Fruit fly (Drosophila melanogaster) whole organism, prepupa: ENCODE measurements around the gene CG10366.

ENCODE experiments used
- Blimp-1 ChIP-seq: fragments of 200-800 bp; sonication (Bioruptor generic); optimal IDR thresholded peaks from 3 replicates; lab custom pipeline; 2017; ENCODE audit warnings: missing biosample characterization, missing genetic modification characterization, mild to moderate bottlenecking, moderate library complexity, missing genetic modification reagents
- CG10669 ChIP-seq: fragments of 200-800 bp; sonication (Bioruptor generic); optimal IDR thresholded peaks from 3 replicates; lab custom pipeline; 2018; ENCODE audit warnings: missing biosample characterization, mild to moderate bottlenecking, missing genetic modification characterization, moderate library complexity
- CG11294 ChIP-seq: fragments of 200-800 bp; sonication (Bioruptor generic); IDR thresholded peaks from 2 replicates; pipeline ENCODE4 v1.3.6; 2022; ENCODE audit warnings: missing biosample characterization, missing genetic modification characterization
- CG11762 ChIP-seq: fragments of 200-800 bp; sonication (Bioruptor generic); optimal IDR thresholded peaks from 3 replicates; lab custom pipeline; 2016; ENCODE audit warnings: missing biosample characterization, missing genetic modification characterization; ENCODE audit not compliant: insufficient read depth
- CG11902 ChIP-seq: fragments of 200-800 bp; sonication (Bioruptor generic); optimal IDR thresholded peaks from 3 replicates; lab custom pipeline; 2016; ENCODE audit warnings: missing biosample characterization, missing genetic modification characterization
- CG15336 ChIP-seq: fragments of 200-800 bp; sonication (Bioruptor generic); IDR thresholded peaks from 2 replicates; pipeline ENCODE4 v1.3.6; 2022; ENCODE audit warnings: missing biosample characterization, missing genetic modification characterization
- CG1621 ChIP-seq: fragments of 200-800 bp; sonication (Bioruptor generic); optimal IDR thresholded peaks from 3 replicates; lab custom pipeline; 2018; ENCODE audit warnings: missing biosample characterization, mild to moderate bottlenecking, missing genetic modification characterization
- CG16779 ChIP-seq: fragments of 200-800 bp; sonication (Bioruptor generic); optimal IDR thresholded peaks from 3 replicates; lab custom pipeline; 2017; ENCODE audit warnings: missing biosample characterization, mild to moderate bottlenecking, missing genetic modification characterization
- CG3032 ChIP-seq: fragments of 200-800 bp; optimal IDR thresholded peaks from 2 replicates; lab custom pipeline; 2019; ENCODE audit warnings: missing biosample characterization, mild to moderate bottlenecking, missing genetic modification characterization, moderate library complexity
- CG31627 ChIP-seq: fragments of 200-800 bp; sonication (Bioruptor generic); optimal IDR thresholded peaks from 3 replicates; lab custom pipeline; 2016; ENCODE audit warnings: missing biosample characterization, missing genetic modification characterization
- CG34406 ChIP-seq: fragments of 200-800 bp; sonication (Bioruptor generic); optimal IDR thresholded peaks from 3 replicates; lab custom pipeline; 2016; ENCODE audit warnings: missing biosample characterization, missing genetic modification characterization
- CG3919 ChIP-seq: fragments of 200-800 bp; sonication (Bioruptor generic); optimal IDR thresholded peaks from 3 replicates; lab custom pipeline; 2016; ENCODE audit warnings: missing biosample characterization, missing genetic modification characterization
- CG6163 ChIP-seq: fragments of 200-800 bp; sonication (Bioruptor generic); IDR thresholded peaks from 3 replicates; pipeline ENCODE4 v1.3.6; 2022; ENCODE audit warnings: missing biosample characterization, missing genetic modification characterization
- CG6276 ChIP-seq: fragments of 200-800 bp; sonication (Bioruptor generic); optimal IDR thresholded peaks from 2 replicates; lab custom pipeline; 2017; ENCODE audit warnings: missing biosample characterization, mild to moderate bottlenecking, missing genetic modification characterization
- CG6792 ChIP-seq: fragments of 200-800 bp; sonication (Bioruptor generic); optimal IDR thresholded peaks from 3 replicates; lab custom pipeline; 2016; ENCODE audit warnings: missing biosample characterization, missing genetic modification characterization
- CG6854 ChIP-seq: fragments of 200-800 bp; sonication (Bioruptor generic); optimal IDR thresholded peaks from 2 replicates; lab custom pipeline; 2017; ENCODE audit warnings: missing biosample characterization, mild to moderate bottlenecking, missing genetic modification characterization
- CG7368 ChIP-seq: fragments of 200-800 bp; sonication (Bioruptor generic); optimal IDR thresholded peaks from 3 replicates; lab custom pipeline; 2016; ENCODE audit warnings: missing biosample characterization, missing genetic modification characterization
- CG8632 ChIP-seq: fragments of 200-800 bp; sonication (Bioruptor generic); optimal IDR thresholded peaks from 3 replicates; lab custom pipeline; 2016; ENCODE audit warnings: missing biosample characterization, missing genetic modification characterization
- CG9139 ChIP-seq: fragments of 200-800 bp; sonication (Bioruptor generic); optimal IDR thresholded peaks from 3 replicates; lab custom pipeline; 2017; ENCODE audit warnings: missing biosample characterization, mild to moderate bottlenecking, missing genetic modification characterization
- Eip78C ChIP-seq: fragments of 200-800 bp; sonication (Bioruptor generic); peaks from one replicate; lab custom pipeline; 2016; ENCODE audit warnings: missing biosample characterization, missing genetic modification characterization
- Eip93F ChIP-seq: fragments of 200-800 bp; sonication (Bioruptor generic); optimal IDR thresholded peaks from 2 replicates; lab custom pipeline; 2016; ENCODE audit warnings: missing biosample characterization, mild to moderate bottlenecking, missing genetic modification characterization
- Ets21C ChIP-seq: fragments of 200-800 bp; sonication (Bioruptor generic); optimal IDR thresholded peaks from 3 replicates; lab custom pipeline; 2016; ENCODE audit warnings: missing biosample characterization, missing genetic modification characterization
- Ets96B ChIP-seq: fragments of 200-800 bp; optimal IDR thresholded peaks from 2 replicates; lab custom pipeline; 2019; ENCODE audit warnings: missing biosample characterization, mild to moderate bottlenecking, missing genetic modification characterization, moderate library complexity
- Hr38 ChIP-seq: sonication (Bioruptor generic); optimal IDR thresholded peaks from 2 replicates; lab custom pipeline; 2016; ENCODE audit warnings: missing biosample characterization, missing genetic modification characterization
- Hr4 ChIP-seq: fragments of 200-800 bp; sonication (Bioruptor generic); optimal IDR thresholded peaks from 3 replicates; lab custom pipeline; 2016; ENCODE audit warnings: missing biosample characterization, missing genetic modification characterization
- Lpt ChIP-seq: fragments of 200-800 bp; sonication (Bioruptor generic); optimal IDR thresholded peaks from 3 replicates; lab custom pipeline; 2016; ENCODE audit warnings: missing biosample characterization, missing genetic modification characterization
- Met ChIP-seq: fragments of 200-800 bp; sonication (Bioruptor generic); optimal IDR thresholded peaks from 3 replicates; lab custom pipeline; 2016; ENCODE audit warnings: missing biosample characterization, missing genetic modification characterization
- Sox102F ChIP-seq: fragments of 200-800 bp; sonication (Bioruptor generic); optimal IDR thresholded peaks from 2 replicates; lab custom pipeline; 2016; ENCODE audit warnings: missing biosample characterization, mild to moderate bottlenecking, missing genetic modification characterization
- Sox14 ChIP-seq: fragments of 200-800 bp; sonication (Bioruptor generic); optimal IDR thresholded peaks from 3 replicates; lab custom pipeline; 2016; ENCODE audit warnings: missing biosample characterization, missing genetic modification characterization
- Sox15 ChIP-seq: fragments of 200-800 bp; sonication (Bioruptor generic); optimal IDR thresholded peaks from 3 replicates; lab custom pipeline; 2016; ENCODE audit warnings: missing biosample characterization, missing genetic modification characterization
- achi ChIP-seq: fragments of 200-800 bp; sonication (Bioruptor generic); optimal IDR thresholded peaks from 3 replicates; lab custom pipeline; 2016; ENCODE audit warnings: missing biosample characterization, missing genetic modification characterization
- cyc ChIP-seq: fragments of 200-800 bp; sonication (Bioruptor generic); optimal IDR thresholded peaks from 3 replicates; lab custom pipeline; 2016; ENCODE audit warnings: missing biosample characterization, missing genetic modification characterization
- dac ChIP-seq: fragments of 200-800 bp; sonication (Bioruptor generic); optimal IDR thresholded peaks from 2 replicates; lab custom pipeline; 2017; ENCODE audit warnings: missing biosample characterization, mild to moderate bottlenecking, missing genetic modification characterization
- dsx ChIP-seq: fragments of 200-800 bp; optimal IDR thresholded peaks from 3 replicates; lab custom pipeline; 2019; ENCODE audit warnings: missing biosample characterization, mild to moderate bottlenecking, missing genetic modification characterization, moderate library complexity; ENCODE audit not compliant: poor library complexity, severe bottlenecking
- eg ChIP-seq: fragments of 200-800 bp; sonication (Bioruptor generic); IDR thresholded peaks from 3 replicates; pipeline ENCODE4 v1.3.6; 2022; ENCODE audit warnings: missing biosample characterization, missing genetic modification characterization
- esn ChIP-seq: fragments of 200-800 bp; sonication (Bioruptor generic); optimal IDR thresholded peaks from 2 replicates; lab custom pipeline; 2016; ENCODE audit warnings: missing biosample characterization, mild to moderate bottlenecking, missing genetic modification characterization, moderate library complexity
- fd85E ChIP-seq: fragments of 200-800 bp; sonication (Bioruptor generic); optimal IDR thresholded peaks from 3 replicates; lab custom pipeline; 2016; ENCODE audit warnings: missing biosample characterization, missing genetic modification characterization
- fkh ChIP-seq: fragments of 200-800 bp; sonication (Bioruptor generic); optimal IDR thresholded peaks from 3 replicates; lab custom pipeline; 2017; ENCODE audit warnings: missing biosample characterization, mild to moderate bottlenecking, missing genetic modification characterization, moderate library complexity
- lz ChIP-seq: fragments of 200-800 bp; sonication (Bioruptor generic); optimal IDR thresholded peaks from 3 replicates; lab custom pipeline; 2016; ENCODE audit warnings: missing biosample characterization, missing genetic modification characterization
- pdm3 ChIP-seq: fragments of 200-800 bp; sonication (Bioruptor generic); optimal IDR thresholded peaks from 3 replicates; lab custom pipeline; 2016; ENCODE audit warnings: missing biosample characterization, missing genetic modification characterization
- salr ChIP-seq, 2 experiments: fragments of 200-800 bp; sonication (Bioruptor generic); optimal IDR thresholded peaks; 3 replicates each; lab custom pipeline; 2016 to 2018; ENCODE audit warnings: missing biosample characterization in 2 of 2, missing genetic modification characterization in 2 of 2, mild to moderate bottlenecking in 1 of 2
- spab ChIP-seq: fragments of 200-800 bp; sonication (Bioruptor generic); optimal IDR thresholded peaks from 2 replicates; lab custom pipeline; 2017; ENCODE audit warnings: missing biosample characterization, mild to moderate bottlenecking, missing genetic modification characterization, missing genetic modification reagents
- ss ChIP-seq, 2 experiments: fragments of 200-800 bp; sonication (Bioruptor generic); optimal IDR thresholded peaks; 2 replicates in 1 of 2; 3 replicates in 1 of 2; lab custom pipeline; 2017 to 2018; ENCODE audit warnings: mild to moderate bottlenecking in 2 of 2, missing biosample characterization in 2 of 2, missing genetic modification characterization in 2 of 2, moderate library complexity in 1 of 2
- svp ChIP-seq: fragments of 200-800 bp; sonication (Bioruptor generic); peaks from one replicate; lab custom pipeline; 2016; ENCODE audit warnings: missing biosample characterization, missing genetic modification characterization
- topi ChIP-seq: fragments of 200-800 bp; sonication (Bioruptor generic); optimal IDR thresholded peaks from 3 replicates; lab custom pipeline; 2016; ENCODE audit warnings: missing biosample characterization, missing genetic modification characterization
- vri ChIP-seq: fragments of 200-800 bp; sonication (Bioruptor generic); optimal IDR thresholded peaks from 3 replicates; lab custom pipeline; 2016; ENCODE audit warnings: missing biosample characterization, mild to moderate bottlenecking, missing genetic modification characterization

Gene CG10366

dm6 chr2L:19570806-19571254, 13.2 kb upstream of the CG10366 start (continued):
- TF ChIP-seq CG6792 (GFP tag; lab: Kevin White, UChicago) = no peak
- no peak for TF ChIP-seq salr (GFP tag; optimal IDR thresholded peaks at IDR 0.05; lab: Kevin White, UChicago)
- no peak for TF ChIP-seq Ets21C (GFP tag; lab: Kevin White, UChicago)
- no peak for TF ChIP-seq Blimp-1 (GFP tag; lab: Kevin White, UChicago)
- TF ChIP-seq CG9139 = no peak
- no peak for TF ChIP-seq Sox15 (GFP tag; lab: Kevin White, UChicago)
- TF ChIP-seq CG6276 = no peak
- TF ChIP-seq CG6163 (GFP tag; lab: Robert Waterston, UW) = peak; percentile 56; the same call in 2 of the 3 replicates
- no peak for TF ChIP-seq CG7368
- peak; percentile 28 for TF ChIP-seq CG10669 (GFP tag; lab: Kevin White, UChicago)
- no peak for TF ChIP-seq CG6854
- peak; percentile 22 for TF ChIP-seq Sox102F
- TF ChIP-seq CG3032 (tag; lab: Kevin White, UChicago) = peak; percentile 5
- TF ChIP-seq pdm3 (GFP tag; lab: Kevin White, UChicago) = peak; percentile 54
- no peak for TF ChIP-seq CG34406
- TF ChIP-seq spab (GFP tag; lab: Kevin White, UChicago) = no peak
- peak; percentile 37 for TF ChIP-seq achi (GFP tag; lab: Kevin White, UChicago)
- peak; percentile 52 for TF ChIP-seq topi
- peak; percentile 27 for TF ChIP-seq cyc (GFP tag; lab: Kevin White, UChicago)
- TF ChIP-seq CG1621 (tag; lab: Kevin White, UChicago) = no peak
- no peak for TF ChIP-seq fd85E (GFP tag; lab: Kevin White, UChicago)
- no peak for TF ChIP-seq CG11762 (GFP tag; lab: Kevin White, UChicago)
- TF ChIP-seq fkh (GFP tag; lab: Kevin White, UChicago) = no peak
- no peak for TF ChIP-seq Ets96B (tag; lab: Kevin White, UChicago)
- TF ChIP-seq CG3919 = peak; percentile 35
- peak; percentile 37 for TF ChIP-seq Eip93F (GFP tag; lab: Kevin White, UChicago)
- peak; percentile 4 for TF ChIP-seq vri (GFP tag; lab: Kevin White, UChicago)
- TF ChIP-seq dsx (GFP tag; lab: Kevin White, UChicago) = no peak
- peak; percentile 49 for TF ChIP-seq lz (GFP tag; lab: Kevin White, UChicago)
- TF ChIP-seq Met (GFP tag; lab: Kevin White, UChicago) = peak; percentile 43
- TF ChIP-seq Sox14 (GFP tag; lab: Kevin White, UChicago) = no peak
- peak; percentile 59; the same call in 1 of the 3 replicates for TF ChIP-seq eg (GFP tag; lab: Robert Waterston, UW)
- no peak for TF ChIP-seq CG11294 (GFP tag; lab: Robert Waterston, UW)
- TF ChIP-seq, all 60 proteins: peak for 30

- TF ChIP-seq CG8632 (GFP tag; lab: Kevin White, UChicago) (no peak), lz (GFP tag; lab: Kevin White, UChicago) (no peak), CG34406 (no peak), salr (GFP tag; optimal IDR thresholded peaks at IDR 0.05; lab: Kevin White, UChicago) (peak in 1 of 2 experiments; percentile 24), CG11762 (GFP tag; lab: Kevin White, UChicago) (no peak), svp (GFP tag; lab: Kevin White, UChicago) (peak; percentile 84), dac (no peak), Hr4 (no peak), Sox14 (GFP tag; lab: Kevin White, UChicago) (peak; percentile 55), Hr38 (no peak), CG11902 (no peak), Met (GFP tag; lab: Kevin White, UChicago) (peak; percentile 1), CG16779 (tag; lab: Kevin White, UChicago) (no peak), Eip78C (no peak), esn (GFP tag; lab: Kevin White, UChicago) (peak; percentile 2), vri (GFP tag; lab: Kevin White, UChicago) (peak; percentile 32), CG15336 (peak; percentile 9; the same call in 1 of the 2 replicates), CG6792 (GFP tag; lab: Kevin White, UChicago) (no peak), cyc (GFP tag; lab: Kevin White, UChicago) (no peak), Lpt (GFP tag; lab: Kevin White, UChicago) (peak; percentile 70), CG6163 (GFP tag; lab: Robert Waterston, UW) (peak; percentile 27; the same call in 1 of the 3 replicates), CG3032 (tag; lab: Kevin White, UChicago) (peak; percentile 1), CG9139 (peak; percentile 2), ss (GFP tag; optimal IDR thresholded peaks at IDR 0.05; lab: Kevin White, UChicago) (peak in 1 of 2 experiments; percentile 39), fd85E (GFP tag; lab: Kevin White, UChicago) (no peak), dsx (GFP tag; lab: Kevin White, UChicago) (peak; percentile 25), CG31627 (GFP tag; lab: Kevin White, UChicago) (no peak)
- TF ChIP-seq, all 60 proteins: peak for 13
Measured at dm6 chr2L:19571574-19572495, 12.2 kb upstream of the CG10366 start.
